Worm (Caenorhabditis elegans): ENCODE data around the gene sru-2.
A peak's percentile ranks its signal among the peaks of the same experiment; 100 is the strongest.

sru-2 gene

ce11 chrIV:9511221-9511638 is 25.2 kb downstream of the sru-2 start:
- TF ChIP-seq zag-1 (tag; optimal IDR thresholded peaks at IDR 0.05) (peak; percentile 47), lsy-2 (tag; optimal IDR thresholded peaks at IDR 0.05) (peak; percentile 62 to 85), C34F6.9 (tag; optimal IDR thresholded peaks at IDR 0.05) (peak; percentile 59), aly-2 (tag; optimal IDR thresholded peaks at IDR 0.05) (no peak), ztf-11 (tag; optimal IDR thresholded peaks at IDR 0.05) (peak; percentile 18), sem-4 (tag; optimal IDR thresholded peaks at IDR 0.05) (peak; percentile 62), peb-1 (tag; optimal IDR thresholded peaks at IDR 0.05) (peak; percentile 34), nhr-77 (tag; optimal IDR thresholded peaks at IDR 0.05) (peak; percentile 1), sma-3 (GFP tag; optimal IDR thresholded peaks at IDR 0.05) (peak; percentile 78), nhr-23 (tag; optimal IDR thresholded peaks at IDR 0.05) (no peak), nhr-12 (tag; optimal IDR thresholded peaks at IDR 0.05) (no peak), dmd-4 (tag; optimal IDR thresholded peaks at IDR 0.05) (no peak), nhr-21 (tag; optimal IDR thresholded peaks at IDR 0.05) (peak; percentile 86), mbf-1 (tag; optimal IDR thresholded peaks at IDR 0.05) (no peak), snpc-4 (tag; optimal IDR thresholded peaks at IDR 0.05) (peak; percentile 99), ama-1 (optimal IDR thresholded peaks at IDR 0.05) (peak; percentile 91), nhr-11 (tag; optimal IDR thresholded peaks at IDR 0.05) (no peak), unc-62 (GFP tag; optimal IDR thresholded peaks at IDR 0.05) (no peak), gmeb-1 (tag; optimal IDR thresholded peaks at IDR 0.05) (peak; percentile 64), fos-1 (tag; optimal IDR thresholded peaks at IDR 0.05) (peak; percentile 25), elt-3 (tag; optimal IDR thresholded peaks at IDR 0.05) (no peak), mdl-1 (tag; optimal IDR thresholded peaks at IDR 0.05) (peak; percentile 60 to 68), ceh-82 (tag; optimal IDR thresholded peaks at IDR 0.05) (no peak), nhr-6 (tag; optimal IDR thresholded peaks at IDR 0.05) (peak; percentile 44), lin-39 (tag; optimal IDR thresholded peaks at IDR 0.05) (no peak), blmp-1 (tag; optimal IDR thresholded peaks at IDR 0.05; ENCODE audit: insufficient read depth) (peak; percentile 33), nhr-237 (tag; optimal IDR thresholded peaks at IDR 0.05) (no peak), elt-1 (tag; optimal IDR thresholded peaks at IDR 0.05) (no peak), crh-2 (tag; optimal IDR thresholded peaks at IDR 0.05) (peak; percentile 85), ZK546.5 (tag; optimal IDR thresholded peaks at IDR 0.05) (peak; percentile 18), lin-11 (tag; optimal IDR thresholded peaks at IDR 0.05) (peak; percentile 70), ztf-4 (tag; optimal IDR thresholded peaks at IDR 0.05) (peak; percentile 66), alr-1 (tag; optimal IDR thresholded peaks at IDR 0.05) (no peak), ztf-1 (GFP tag; conservative IDR thresholded peaks at IDR 0.05) (no peak), R02D3.7 (tag; optimal IDR thresholded peaks at IDR 0.05) (peak; percentile 38), lin-13 (GFP tag; optimal IDR thresholded peaks at IDR 0.05) (peak; percentile 81), unc-55 (GFP tag; optimal IDR thresholded peaks at IDR 0.05) (peak; percentile 79), skn-1 (tag; optimal IDR thresholded peaks at IDR 0.05) (no peak), F13H6.1 (tag; optimal IDR thresholded peaks at IDR 0.05) (peak; percentile 74), egl-27 (tag; optimal IDR thresholded peaks at IDR 0.05) (peak; percentile 67), mab-5 (tag; optimal IDR thresholded peaks at IDR 0.05) (peak; percentile 10), ceh-16 (tag; optimal IDR thresholded peaks at IDR 0.05) (peak; percentile 88), nhr-129 (tag; optimal IDR thresholded peaks at IDR 0.05) (peak; percentile 71), unc-39 (tag; optimal IDR thresholded peaks at IDR 0.05) (no peak), nhr-10 (tag; optimal IDR thresholded peaks at IDR 0.05) (no peak), Y55F3AM.14 (GFP tag; optimal IDR thresholded peaks at IDR 0.05) (peak; percentile 35), sma-9 (GFP tag; optimal IDR thresholded peaks at IDR 0.05) (peak; percentile 87), sma-9 (tag; optimal IDR thresholded peaks at IDR 0.05) (no peak), nhr-25 (tag; optimal IDR thresholded peaks at IDR 0.05) (peak; percentile 81)
